Worm (Caenorhabditis elegans) whole organism, early embryonic: ENCODE data around the gene Y110A2AL.6.

Source experiments
- ama-1 ChIP-seq: fragments of 150-350 bp; optimal IDR thresholded peaks from 2 replicates; lab custom pipeline; 2014
- ceh-36 ChIP-seq: sonication (generic microtip); optimal IDR thresholded peaks from 2 replicates; lab custom pipeline; 2016; ENCODE audit warnings: missing genetic modification characterization, inconsistent platforms, missing compliant biosample characterization

ce11 chrII:2874801-2875200, 33.4 kb upstream of the Y110A2AL.6 start, which contains the start of gene Y110A2AL.1:
- TF ChIP-seq ama-1: no peak
- no peak for TF ChIP-seq ceh-36 (tag; lab: Kevin White, UChicago)
